Worm (Caenorhabditis elegans): ENCODE data around the gene C15B12.4.

C15B12.4 gene

ce11 chrX:6445239-6445638, 28.3 kb downstream of the C15B12.4 start:
- no peak for TF ChIP-seq ztf-18 (tag; optimal IDR thresholded peaks at IDR 0.05)
- TF ChIP-seq gei-17 (GFP tag; optimal IDR thresholded peaks at IDR 0.05) = no peak
- no peak for TF ChIP-seq rpc-1 (optimal IDR thresholded peaks at IDR 0.05)
- no peak for TF ChIP-seq rpc-1 (tag; optimal IDR thresholded peaks at IDR 0.05)
- TF ChIP-seq madf-3 (GFP tag; IDR thresholded peaks at IDR 0.05) = no peak
- TF ChIP-seq nhr-80 (tag; optimal IDR thresholded peaks at IDR 0.05) = peak; percentile 23

- TF ChIP-seq zfh-2 (GFP tag; conservative IDR thresholded peaks at IDR 0.05) = no peak
- TF ChIP-seq ZK185.1 (tag; optimal IDR thresholded peaks at IDR 0.05; ENCODE audit: poor library complexity, severe bottlenecking) = no peak
- no peak for TF ChIP-seq aptf-2 (GFP tag; conservative IDR thresholded peaks at IDR 0.05)
- TF ChIP-seq sptf-2 (GFP tag; optimal IDR thresholded peaks at IDR 0.05) = no peak
- no peak for TF ChIP-seq ztf-28 (GFP tag; IDR thresholded peaks at IDR 0.05)
Measured at ce11 chrX:6443373-6443772, 30.2 kb downstream of the C15B12.4 start, which contains the start of gene K10C2.7. Gene K10C2.7, minus strand, starts transcription at chrX:6443473.

ce11 chrX:6440464-6440863, 33.1 kb downstream of the C15B12.4 start, which contains the start of gene K10C2.14:
Gene K10C2.14, minus strand, starts transcription at chrX:6440564.
- no peak for TF ChIP-seq D2030.7 (GFP tag; IDR thresholded peaks at IDR 0.05)
- no peak for TF ChIP-seq Y53F4B.3 (GFP tag; IDR thresholded peaks at IDR 0.05)
- TF ChIP-seq attf-3 (GFP tag; conservative IDR thresholded peaks at IDR 0.05) = no peak
- TF ChIP-seq ceh-27 (GFP tag; optimal IDR thresholded peaks at IDR 0.05) = no peak
- TF ChIP-seq zfh-2 (GFP tag; conservative IDR thresholded peaks at IDR 0.05) = no peak
- TF ChIP-seq ekl-4 (GFP tag; IDR thresholded peaks at IDR 0.05) = no peak
- no peak for TF ChIP-seq mel-28 (tag; optimal IDR thresholded peaks at IDR 0.05; ENCODE audit: borderline replicate concordance)
- no peak for TF ChIP-seq F57C9.4 (tag; optimal IDR thresholded peaks at IDR 0.05)
- no peak for TF ChIP-seq fkh-3 (tag; optimal IDR thresholded peaks at IDR 0.05)
- no peak for TF ChIP-seq nhr-120 (GFP tag; IDR thresholded peaks at IDR 0.05)
- no peak for TF ChIP-seq Y95B8A.8 (GFP tag; IDR thresholded peaks at IDR 0.05)
- TF ChIP-seq lin-40 (tag; optimal IDR thresholded peaks at IDR 0.05) = no peak
- TF ChIP-seq nfyb-1 (GFP tag; IDR thresholded peaks at IDR 0.05) = no peak
- TF ChIP-seq F22D6.2 (tag; optimal IDR thresholded peaks at IDR 0.05) = no peak

- no peak for TF ChIP-seq sdz-38 (tag; optimal IDR thresholded peaks at IDR 0.05)
- no peak for TF ChIP-seq tbx-9 (tag; optimal IDR thresholded peaks at IDR 0.05; ENCODE audit: borderline replicate concordance)
- no peak for TF ChIP-seq F39B2.1 (GFP tag; IDR thresholded peaks at IDR 0.05)
- no peak for TF ChIP-seq pha-4 (tag; optimal IDR thresholded peaks at IDR 0.05)
- TF ChIP-seq rcor-1 (GFP tag; IDR thresholded peaks at IDR 0.05) = no peak
- TF ChIP-seq atf-7 (tag; optimal IDR thresholded peaks at IDR 0.05) = no peak
- TF ChIP-seq xnd-1 (tag; optimal IDR thresholded peaks at IDR 0.05) = no peak
- TF ChIP-seq nhr-179 (tag; optimal IDR thresholded peaks at IDR 0.05) = no peak
- no peak for TF ChIP-seq ama-1 (optimal IDR thresholded peaks at IDR 0.05)
- TF ChIP-seq ama-1 (GFP tag; optimal IDR thresholded peaks at IDR 0.05) = no peak
- no peak for TF ChIP-seq nfyb-1 (GFP tag; IDR thresholded peaks at IDR 0.05)
- TF ChIP-seq efl-1 (GFP tag; optimal IDR thresholded peaks at IDR 0.05) = no peak
- TF ChIP-seq Y53F4B.3 (GFP tag; IDR thresholded peaks at IDR 0.05) = no peak
Measured at ce11 chrX:6437545-6437944, 36.0 kb downstream of the C15B12.4 start, which contains the start of gene K10C2.8. Gene K10C2.8, minus strand, starts transcription at chrX:6437645.

- TF ChIP-seq lir-1 (GFP tag; conservative IDR thresholded peaks at IDR 0.05) (no peak), athp-1 (tag; optimal IDR thresholded peaks at IDR 0.05) (no peak)
Measured at ce11 chrX:6435812-6436211, 37.7 kb downstream of the C15B12.4 start.

Data from whole organism, young adult.